Fruit fly (Drosophila melanogaster) whole organism, embryonic: ENCODE results near the gene CG31431.

Experiments
- Antp ChIP-seq: fragments of 200-800 bp; sonication (Bioruptor generic); optimal IDR thresholded peaks from 3 replicates; lab custom pipeline; 2016; ENCODE audit warnings: missing biosample characterization, missing genetic modification characterization
- B-H2 ChIP-seq: fragments of 200-800 bp; sonication (Bioruptor generic); optimal IDR thresholded peaks from 2 replicates; lab custom pipeline; 2018; ENCODE audit warnings: missing biosample characterization, mild to moderate bottlenecking, missing genetic modification characterization
- BEAF-32 ChIP-seq: fragments of 200-800 bp; sonication (Bioruptor generic); optimal IDR thresholded peaks from 3 replicates; lab custom pipeline; 2017; ENCODE audit warnings: missing biosample characterization, missing genetic modification characterization, mild to moderate bottlenecking, moderate library complexity, missing genetic modification reagents
- CG10654 ChIP-seq: fragments of 200-800 bp; sonication (Bioruptor generic); optimal IDR thresholded peaks from 2 replicates; lab custom pipeline; 2016; ENCODE audit warnings: missing biosample characterization, missing genetic modification characterization
- CG11695 ChIP-seq: fragments of 200-800 bp; sonication (Bioruptor generic); IDR thresholded peaks from 3 replicates; pipeline ENCODE4 v1.3.6; 2022; ENCODE audit warnings: missing biosample characterization, missing genetic modification characterization
- CG12744 ChIP-seq: fragments of 200-800 bp; sonication (Bioruptor generic); optimal IDR thresholded peaks from 2 replicates; lab custom pipeline; 2016; ENCODE audit warnings: missing biosample characterization, missing genetic modification characterization
- CG15073 ChIP-seq: fragments of 200-800 bp; sonication (Bioruptor generic); optimal IDR thresholded peaks from 2 replicates; lab custom pipeline; 2016; ENCODE audit warnings: missing biosample characterization, missing genetic modification characterization
- CG15514 ChIP-seq: fragments of 200-800 bp; sonication (Bioruptor generic); optimal IDR thresholded peaks from 3 replicates; lab custom pipeline; 2017; ENCODE audit warnings: missing biosample characterization, missing genetic modification characterization, mild to moderate bottlenecking, moderate library complexity, missing genetic modification reagents
- CG18476 ChIP-seq: fragments of 200-800 bp; sonication (Bioruptor generic); optimal IDR thresholded peaks from 2 replicates; lab custom pipeline; 2016; ENCODE audit warnings: missing biosample characterization, mild to moderate bottlenecking, missing genetic modification characterization
- CG18619 ChIP-seq: fragments of 200-800 bp; sonication (Bioruptor generic); optimal IDR thresholded peaks from 3 replicates; lab custom pipeline; 2017; ENCODE audit warnings: missing biosample characterization, mild to moderate bottlenecking, missing genetic modification characterization
- CG2129 ChIP-seq: fragments of 200-800 bp; sonication (Bioruptor generic); IDR thresholded peaks from 2 replicates; pipeline ENCODE4 v1.3.6; 2022; ENCODE audit warnings: missing biosample characterization, missing genetic modification characterization; ENCODE audit not compliant: partially characterized antibody
- CG31365 ChIP-seq: fragments of 200-800 bp; sonication (Bioruptor generic); optimal IDR thresholded peaks from 2 replicates; lab custom pipeline; 2018; ENCODE audit warnings: missing biosample characterization, mild to moderate bottlenecking, missing genetic modification characterization
- CG33557 ChIP-seq: fragments of 200-800 bp; sonication (Bioruptor generic); optimal IDR thresholded peaks from 2 replicates; lab custom pipeline; 2019; ENCODE audit warnings: missing biosample characterization, mild to moderate bottlenecking, missing genetic modification characterization, moderate library complexity
- CG3995 ChIP-seq: fragments of 200-800 bp; sonication (Bioruptor generic); optimal IDR thresholded peaks from 3 replicates; lab custom pipeline; 2016; ENCODE audit warnings: missing biosample characterization, missing genetic modification characterization
- CG4360 ChIP-seq: fragments of 200-800 bp; sonication (Bioruptor generic); IDR thresholded peaks from 2 replicates; pipeline ENCODE4 v1.3.6; 2022; ENCODE audit warnings: missing biosample characterization, missing genetic modification characterization
- CG4820 ChIP-seq: fragments of 200-800 bp; sonication (Bioruptor generic); optimal IDR thresholded peaks from 3 replicates; lab custom pipeline; 2016; ENCODE audit warnings: missing biosample characterization, missing genetic modification characterization
- CG5953 ChIP-seq: fragments of 200-800 bp; sonication (Bioruptor generic); IDR thresholded peaks from 2 replicates; pipeline ENCODE4 v1.3.6; 2022; ENCODE audit warnings: missing biosample characterization, missing genetic modification characterization
- CG6175 ChIP-seq: fragments of 200-800 bp; sonication (Bioruptor generic); IDR thresholded peaks from 3 replicates; pipeline ENCODE4 v1.3.6; 2022; ENCODE audit warnings: missing biosample characterization, missing genetic modification characterization
- CG6254 ChIP-seq: fragments of 200-800 bp; sonication (Bioruptor generic); optimal IDR thresholded peaks from 3 replicates; lab custom pipeline; 2017; ENCODE audit warnings: mild to moderate bottlenecking, missing biosample characterization, missing genetic modification reagents, missing genetic modification characterization
- CG6813 ChIP-seq: fragments of 200-800 bp; sonication (Bioruptor generic); optimal IDR thresholded peaks from 2 replicates; lab custom pipeline; 2017; ENCODE audit warnings: missing biosample characterization, missing genetic modification characterization, mild to moderate bottlenecking, moderate library complexity, missing genetic modification reagents
- CG7987 ChIP-seq: fragments of 200-800 bp; sonication (Bioruptor generic); optimal IDR thresholded peaks from 2 replicates; lab custom pipeline; 2018; ENCODE audit warnings: missing biosample characterization, mild to moderate bottlenecking, missing genetic modification characterization, moderate library complexity
- Dfd ChIP-seq, 2 experiments: fragments of >200 bp; optimal IDR thresholded peaks; 2 replicates each; lab custom pipeline; 2017; ENCODE audit warnings: missing biosample characterization in 2 of 2, missing genetic modification characterization in 2 of 2
- E2f2 ChIP-seq: fragments of 200-800 bp; sonication (Bioruptor generic); IDR thresholded peaks from 2 replicates; pipeline ENCODE4 v1.3.6; 2022; ENCODE audit warnings: missing biosample characterization, missing genetic modification characterization
- Hey ChIP-seq: fragments of 200-800 bp; sonication (Bioruptor generic); optimal IDR thresholded peaks from 3 replicates; lab custom pipeline; 2018; ENCODE audit warnings: missing biosample characterization, mild to moderate bottlenecking, missing genetic modification characterization
- Kr ChIP-seq: fragments of 200-800 bp; sonication (Bioruptor generic); optimal IDR thresholded peaks from 2 replicates; lab custom pipeline; 2017; ENCODE audit warnings: missing biosample characterization, mild to moderate bottlenecking, missing genetic modification characterization
- Neu2 ChIP-seq: fragments of 200-800 bp; sonication (Bioruptor generic); optimal IDR thresholded peaks from 3 replicates; lab custom pipeline; 2016; ENCODE audit warnings: missing biosample characterization, missing genetic modification characterization, borderline replicate concordance
- Nf-YC ChIP-seq: fragments of 200-800 bp; optimal IDR thresholded peaks from 3 replicates; lab custom pipeline; 2019; ENCODE audit warnings: missing biosample characterization, mild to moderate bottlenecking, missing genetic modification characterization, moderate library complexity
- Poxn ChIP-seq: fragments of 200-800 bp; sonication (Bioruptor generic); IDR thresholded peaks from 2 replicates; pipeline ENCODE4 v1.3.6; 2022; ENCODE audit warnings: missing biosample characterization, missing genetic modification characterization
- Rfx ChIP-seq: fragments of 200-800 bp; sonication (Bioruptor generic); IDR thresholded peaks from 2 replicates; pipeline ENCODE4 v1.3.6; 2022; ENCODE audit warnings: missing biosample characterization, missing genetic modification characterization
- Sin3A ChIP-seq: fragments of >200 bp; optimal IDR thresholded peaks from 2 replicates; lab custom pipeline; 2018
- Six4 ChIP-seq: fragments of 200-800 bp; sonication (Bioruptor generic); optimal IDR thresholded peaks from 2 replicates; lab custom pipeline; 2016; ENCODE audit warnings: missing biosample characterization, missing genetic modification characterization
- Vsx1 ChIP-seq: fragments of 200-800 bp; sonication (Bioruptor generic); optimal IDR thresholded peaks from 2 replicates; lab custom pipeline; 2017; ENCODE audit warnings: missing biosample characterization, mild to moderate bottlenecking, missing genetic modification characterization, missing genetic modification reagents
- Xbp1 ChIP-seq: fragments of 200-800 bp; sonication (Bioruptor generic); optimal IDR thresholded peaks from 3 replicates; lab custom pipeline; 2016; ENCODE audit warnings: missing biosample characterization, mild to moderate bottlenecking, missing genetic modification characterization
- abd-A ChIP-seq: fragments of 200-800 bp; sonication (Bioruptor generic); optimal IDR thresholded peaks from 3 replicates; lab custom pipeline; 2019; ENCODE audit warnings: missing biosample characterization, mild to moderate bottlenecking, missing genetic modification characterization, moderate library complexity
- al ChIP-seq: fragments of 200-800 bp; sonication (Bioruptor generic); IDR thresholded peaks from 2 replicates; pipeline ENCODE4 v1.3.6; 2022; ENCODE audit warnings: missing biosample characterization, missing genetic modification characterization
- ase ChIP-seq: fragments of 200-800 bp; sonication (Bioruptor generic); IDR thresholded peaks from 3 replicates; pipeline ENCODE4 v1.3.6; 2022; ENCODE audit warnings: missing biosample characterization, missing genetic modification characterization
- cad ChIP-seq: fragments of >200 bp; optimal IDR thresholded peaks from 2 replicates; lab custom pipeline; 2017; ENCODE audit warnings: missing biosample characterization, missing genetic modification characterization
- crp ChIP-seq, 2 experiments: fragments of 200-800 bp; sonication (Bioruptor generic); optimal IDR thresholded peaks; 2 replicates in 1 of 2; 3 replicates in 1 of 2; lab custom pipeline; 2017; ENCODE audit warnings: missing biosample characterization in 2 of 2, missing genetic modification characterization in 2 of 2, mild to moderate bottlenecking in 1 of 2, moderate library complexity in 1 of 2
- fru ChIP-seq: fragments of >200 bp; optimal IDR thresholded peaks from 2 replicates; lab custom pipeline; 2017
- hkb ChIP-seq, 2 experiments: fragments of 200-800 bp in 1 of 2; fragments of >200 bp in 1 of 2; sonication (Bioruptor generic) in 1 of 2; IDR thresholded peaks in 1 of 2; optimal IDR thresholded peaks in 1 of 2; 2 replicates each; pipeline versions ENCODE4 v1.3.6 to Lab custom; 2017 to 2022; ENCODE audit warnings: missing biosample characterization in 1 of 2, missing genetic modification characterization in 1 of 2
- mam ChIP-seq: fragments of 200-800 bp; sonication (Bioruptor generic); optimal IDR thresholded peaks from 3 replicates; lab custom pipeline; 2016; ENCODE audit warnings: missing biosample characterization, missing genetic modification characterization
- org-1 ChIP-seq: fragments of 200-800 bp; sonication (Bioruptor generic); optimal IDR thresholded peaks from 2 replicates; lab custom pipeline; 2017; ENCODE audit warnings: missing biosample characterization, missing genetic modification characterization
- p53 ChIP-seq: fragments of 200-800 bp; sonication (Bioruptor generic); optimal IDR thresholded peaks from 2 replicates; lab custom pipeline; 2016; ENCODE audit warnings: missing biosample characterization, missing genetic modification characterization
- pros ChIP-seq: fragments of 200-800 bp; sonication (Bioruptor generic); optimal IDR thresholded peaks from 3 replicates; lab custom pipeline; 2019; ENCODE audit warnings: missing biosample characterization, mild to moderate bottlenecking, missing genetic modification characterization, moderate library complexity
- run ChIP-seq: fragments of 200-800 bp; sonication (Bioruptor generic); optimal IDR thresholded peaks from 3 replicates; lab custom pipeline; 2018; ENCODE audit warnings: missing biosample characterization, mild to moderate bottlenecking, missing genetic modification characterization
- sc ChIP-seq, 3 experiments: fragments of >200 bp in 2 of 3; fragments of 200-800 bp in 1 of 3; sonication (Bioruptor generic) in 1 of 3; optimal IDR thresholded peaks; 2 replicates in 2 of 3; 3 replicates in 1 of 3; lab custom pipeline; 2017; ENCODE audit warnings: mild to moderate bottlenecking in 1 of 3, missing biosample characterization in 1 of 3, missing genetic modification characterization in 1 of 3, missing genetic modification reagents in 1 of 3
- sens ChIP-seq: fragments of 200-800 bp; sonication (Bioruptor generic); peaks from one replicate; lab custom pipeline; 2016; ENCODE audit warnings: missing biosample characterization, missing genetic modification characterization
- slbo ChIP-seq: fragments of 200-800 bp; sonication (Bioruptor generic); IDR thresholded peaks from 2 replicates; pipeline ENCODE4 v1.3.6; 2022; ENCODE audit warnings: missing biosample characterization, missing genetic modification characterization
- usp ChIP-seq: fragments of >200 bp; optimal IDR thresholded peaks from 2 replicates; lab custom pipeline; 2017; ENCODE audit warnings: missing biosample characterization, missing genetic modification characterization
- wor ChIP-seq: fragments of 200-800 bp; sonication (Bioruptor generic); IDR thresholded peaks from 2 replicates; pipeline ENCODE4 v1.3.6; 2022; ENCODE audit warnings: missing biosample characterization, missing genetic modification characterization

Gene CG31431

dm6 chr3R:21886861-21887587, 16.5 kb downstream of the CG31431 start, which contains the start of the genes CG6678 and dnd (continued):
- TF ChIP-seq fru (no peak), usp (GFP tag; lab: Kevin White, UChicago) (no peak), CG6175 (GFP tag; lab: Robert Waterston, UW) (no peak), CG6254 (GFP tag; lab: Kevin White, UChicago) (no peak), CG2129 (GFP tag; lab: Robert Waterston, UW) (no peak), Xbp1 (GFP tag; lab: Kevin White, UChicago) (no peak), Rfx (GFP tag; lab: Robert Waterston, UW) (peak; percentile 97), Dfd (GFP tag; optimal IDR thresholded peaks at IDR 0.05; lab: Kevin White, UChicago) (no peak), CG15514 (no peak), Sin3A (no peak), CG18476 (GFP tag; lab: Kevin White, UChicago) (no peak), E2f2 (peak; percentile 90), CG4360 (GFP tag; lab: Robert Waterston, UW) (peak; percentile 82), B-H2 (GFP tag; lab: Kevin White, UChicago) (no peak), crp (GFP tag; optimal IDR thresholded peaks at IDR 0.05; lab: Kevin White, UChicago) (peak in 1 of 2 experiments; percentile 28), run (no peak), CG3995 (GFP tag; lab: Kevin White, UChicago) (no peak), abd-A (tag; lab: Kevin White, UChicago) (no peak), Nf-YC (no peak), CG5953 (GFP tag; lab: Robert Waterston, UW) (no peak), wor (GFP tag; lab: Robert Waterston, UW) (no peak), CG12744 (no peak), CG11695 (GFP tag; lab: Robert Waterston, UW) (no peak), Poxn (GFP tag; lab: Robert Waterston, UW) (no peak), CG33557 (no peak), Neu2 (GFP tag; lab: Kevin White, UChicago) (no peak), Hey (tag; lab: Kevin White, UChicago) (no peak), Six4 (no peak), hkb (optimal IDR thresholded peaks at IDR 0.05; lab: Kevin White, UChicago) (no peak), hkb (GFP tag; IDR thresholded peaks at IDR 0.05; lab: Robert Waterston, UW) (no peak), p53 (GFP tag; lab: Kevin White, UChicago) (no peak), sc (optimal IDR thresholded peaks at IDR 0.05; lab: Kevin White, UChicago) (no peak), sc (GFP tag; optimal IDR thresholded peaks at IDR 0.05; lab: Kevin White, UChicago) (no peak), CG7987 (no peak), BEAF-32 (GFP tag; lab: Kevin White, UChicago) (no peak), slbo (GFP tag; lab: Robert Waterston, UW) (no peak), CG31365 (tag; lab: Kevin White, UChicago) (peak; percentile 14), CG4820 (GFP tag; lab: Kevin White, UChicago) (no peak), Antp (GFP tag; lab: Kevin White, UChicago) (no peak), CG6813 (GFP tag; lab: Kevin White, UChicago) (no peak), Vsx1 (GFP tag; lab: Kevin White, UChicago) (peak; percentile 91), al (no peak), CG10654 (no peak), cad (GFP tag; lab: Kevin White, UChicago) (no peak), sens (GFP tag; lab: Kevin White, UChicago) (peak; percentile 43), CG15073 (GFP tag; lab: Kevin White, UChicago) (no peak), Kr (GFP tag; lab: Kevin White, UChicago) (no peak), org-1 (no peak), pros (GFP tag; lab: Kevin White, UChicago) (no peak), mam (GFP tag; lab: Kevin White, UChicago) (no peak), ase (GFP tag; lab: Robert Waterston, UW) (no peak), CG18619 (no peak)
